Fruit fly (Drosophila melanogaster) whole organism, embryonic: ENCODE measurements around the gene CG15877.
A peak's percentile ranks its signal among the peaks of the same experiment; 100 is the strongest.

Experiments used
- B-H2 ChIP-seq: fragments of 200-800 bp; sonication (Bioruptor generic); optimal IDR thresholded peaks from 2 replicates; lab custom pipeline; 2018; ENCODE audit warnings: missing biosample characterization, mild to moderate bottlenecking, missing genetic modification characterization
- Blimp-1 ChIP-seq: fragments of 200-800 bp; sonication (Bioruptor generic); optimal IDR thresholded peaks from 3 replicates; lab custom pipeline; 2018; ENCODE audit warnings: missing biosample characterization, missing genetic modification characterization, mild to moderate bottlenecking, moderate library complexity, missing genetic modification reagents
- CG11398 ChIP-seq: fragments of 200-800 bp; sonication (Bioruptor generic); optimal IDR thresholded peaks from 2 replicates; lab custom pipeline; 2016; ENCODE audit warnings: missing biosample characterization, missing genetic modification characterization
- CG11695 ChIP-seq: fragments of 200-800 bp; sonication (Bioruptor generic); IDR thresholded peaks from 3 replicates; pipeline ENCODE4 v1.3.6; 2022; ENCODE audit warnings: missing biosample characterization, missing genetic modification characterization
- CG12659 ChIP-seq: fragments of 200-800 bp; sonication (Bioruptor generic); optimal IDR thresholded peaks from 3 replicates; lab custom pipeline; 2017; ENCODE audit warnings: mild to moderate bottlenecking, missing biosample characterization, missing genetic modification reagents, missing genetic modification characterization
- CG12744 ChIP-seq: fragments of 200-800 bp; sonication (Bioruptor generic); optimal IDR thresholded peaks from 2 replicates; lab custom pipeline; 2016; ENCODE audit warnings: missing biosample characterization, missing genetic modification characterization
- CG12769 ChIP-seq: fragments of 200-800 bp; sonication (Bioruptor generic); optimal IDR thresholded peaks from 2 replicates; lab custom pipeline; 2019; ENCODE audit warnings: missing biosample characterization, mild to moderate bottlenecking, missing genetic modification characterization, moderate library complexity
- CG18599 ChIP-seq: fragments of 200-800 bp; sonication (Bioruptor generic); optimal IDR thresholded peaks from 3 replicates; lab custom pipeline; 2017; ENCODE audit warnings: missing biosample characterization, missing genetic modification characterization, mild to moderate bottlenecking, moderate library complexity, missing genetic modification reagents
- CG18764 ChIP-seq: fragments of 200-800 bp; sonication (Bioruptor generic); optimal IDR thresholded peaks from 3 replicates; lab custom pipeline; 2016; ENCODE audit warnings: missing biosample characterization, missing genetic modification characterization
- CG2202 ChIP-seq: fragments of 200-800 bp; sonication (Bioruptor generic); optimal IDR thresholded peaks from 2 replicates; lab custom pipeline; 2018; ENCODE audit warnings: missing biosample characterization, mild to moderate bottlenecking, missing genetic modification characterization
- CG2889 ChIP-seq: fragments of 200-800 bp; sonication (Bioruptor generic); IDR thresholded peaks from 3 replicates; pipeline ENCODE4 v1.3.6; 2022; ENCODE audit warnings: missing biosample characterization, missing genetic modification characterization
- CG31365 ChIP-seq: fragments of 200-800 bp; sonication (Bioruptor generic); optimal IDR thresholded peaks from 2 replicates; lab custom pipeline; 2018; ENCODE audit warnings: missing biosample characterization, mild to moderate bottlenecking, missing genetic modification characterization
- CG32772 ChIP-seq: fragments of 200-800 bp; sonication (Bioruptor generic); IDR thresholded peaks from 2 replicates; pipeline ENCODE4 v1.3.6; 2022; ENCODE audit warnings: missing biosample characterization, missing genetic modification characterization
- CG3281 ChIP-seq: fragments of 200-800 bp; sonication (Bioruptor generic); optimal IDR thresholded peaks from 3 replicates; lab custom pipeline; 2017; ENCODE audit warnings: missing biosample characterization, mild to moderate bottlenecking, missing genetic modification characterization
- CG3838 ChIP-seq: fragments of 200-800 bp; sonication (Bioruptor generic); optimal IDR thresholded peaks from 3 replicates; lab custom pipeline; 2016; ENCODE audit warnings: missing biosample characterization, missing genetic modification characterization
- CG3995 ChIP-seq: fragments of 200-800 bp; sonication (Bioruptor generic); optimal IDR thresholded peaks from 3 replicates; lab custom pipeline; 2016; ENCODE audit warnings: missing biosample characterization, missing genetic modification characterization
- CG4328 ChIP-seq: fragments of 200-800 bp; sonication (Bioruptor generic); optimal IDR thresholded peaks from 3 replicates; lab custom pipeline; 2017; ENCODE audit warnings: missing biosample characterization, missing genetic modification reagents, missing genetic modification characterization
- CG7271 ChIP-seq: fragments of 200-800 bp; sonication (Bioruptor generic); optimal IDR thresholded peaks from 2 replicates; lab custom pipeline; 2018; ENCODE audit warnings: missing biosample characterization, mild to moderate bottlenecking, missing genetic modification characterization, moderate library complexity
- CG7745 ChIP-seq: fragments of 200-800 bp; sonication (Bioruptor generic); optimal IDR thresholded peaks from 2 replicates; lab custom pipeline; 2018; ENCODE audit warnings: missing biosample characterization, mild to moderate bottlenecking, missing genetic modification characterization, moderate library complexity
- CG7987 ChIP-seq: fragments of 200-800 bp; sonication (Bioruptor generic); optimal IDR thresholded peaks from 2 replicates; lab custom pipeline; 2018; ENCODE audit warnings: missing biosample characterization, mild to moderate bottlenecking, missing genetic modification characterization, moderate library complexity
- CG9817 ChIP-seq: fragments of 200-800 bp; sonication (Bioruptor generic); optimal IDR thresholded peaks from 2 replicates; lab custom pipeline; 2018; ENCODE audit warnings: missing biosample characterization, mild to moderate bottlenecking, missing genetic modification characterization, moderate library complexity
- CG9876 ChIP-seq: fragments of 200-800 bp; sonication (Bioruptor generic); optimal IDR thresholded peaks from 2 replicates; lab custom pipeline; 2016; ENCODE audit warnings: missing biosample characterization, missing genetic modification characterization
- D19A ChIP-seq: fragments of 200-800 bp; optimal IDR thresholded peaks from 3 replicates; lab custom pipeline; 2019; ENCODE audit warnings: missing biosample characterization, mild to moderate bottlenecking, missing genetic modification characterization, moderate library complexity
- Dref ChIP-seq: fragments of 200-800 bp; sonication (Bioruptor generic); IDR thresholded peaks from 2 replicates; pipeline ENCODE4 v1.3.6; 2022; ENCODE audit warnings: missing biosample characterization, missing genetic modification characterization
- Elba2 ChIP-seq: fragments of 200-800 bp; sonication (Bioruptor generic); optimal IDR thresholded peaks from 3 replicates; lab custom pipeline; 2016; ENCODE audit warnings: missing biosample characterization, missing genetic modification characterization
- HLH54F ChIP-seq: fragments of 200-800 bp; sonication (Bioruptor generic); optimal IDR thresholded peaks from 3 replicates; lab custom pipeline; 2016; ENCODE audit warnings: missing biosample characterization, missing genetic modification characterization
- Hsf ChIP-seq: fragments of 200-800 bp; sonication (Bioruptor generic); optimal IDR thresholded peaks from 3 replicates; lab custom pipeline; 2016; ENCODE audit warnings: missing biosample characterization, missing genetic modification characterization
- Optix ChIP-seq: fragments of 200-800 bp; sonication (Bioruptor generic); IDR thresholded peaks from 3 replicates; pipeline ENCODE4 v1.3.6; 2022; ENCODE audit warnings: missing biosample characterization, missing genetic modification characterization
- Sox100B ChIP-seq: fragments of 200-800 bp; sonication (Bioruptor generic); optimal IDR thresholded peaks from 3 replicates; lab custom pipeline; 2018; ENCODE audit warnings: missing biosample characterization, mild to moderate bottlenecking, missing genetic modification characterization
- Stat92E ChIP-seq, 3 experiments: fragments of >200 bp in 2 of 3; fragments of 200-800 bp in 1 of 3; sonication (Bioruptor generic) in 1 of 3; optimal IDR thresholded peaks; 2 replicates each; lab custom pipeline; 2017 to 2019; ENCODE audit warnings: missing biosample characterization in 3 of 3, missing genetic modification characterization in 3 of 3, mild to moderate bottlenecking in 1 of 3, moderate library complexity in 1 of 3
- ato ChIP-seq: fragments of 200-800 bp; sonication (Bioruptor generic); IDR thresholded peaks from 2 replicates; pipeline ENCODE4 v1.3.6; 2022; ENCODE audit warnings: missing biosample characterization, missing genetic modification characterization; ENCODE audit not compliant: partially characterized antibody
- cato ChIP-seq: fragments of 200-800 bp; sonication (Bioruptor generic); optimal IDR thresholded peaks from 2 replicates; lab custom pipeline; 2016; ENCODE audit warnings: missing biosample characterization, missing genetic modification characterization, borderline replicate concordance
- chinmo ChIP-seq: fragments of 200-800 bp; sonication (Bioruptor generic); IDR thresholded peaks from 4 replicates; pipeline ENCODE4 v1.3.6; 2022; ENCODE audit warnings: missing biosample characterization, missing genetic modification characterization; ENCODE audit not compliant: partially characterized antibody
- emc ChIP-seq: fragments of 200-800 bp; sonication (Bioruptor generic); optimal IDR thresholded peaks from 2 replicates; lab custom pipeline; 2016; ENCODE audit warnings: missing biosample characterization, missing genetic modification characterization
- eve ChIP-seq, 2 experiments: fragments of >200 bp; optimal IDR thresholded peaks; 2 replicates each; lab custom pipeline; 2017; ENCODE audit warnings: missing biosample characterization in 2 of 2, missing genetic modification characterization in 2 of 2
- fd64A ChIP-seq: fragments of 200-800 bp; sonication (Bioruptor generic); optimal IDR thresholded peaks from 3 replicates; lab custom pipeline; 2018; ENCODE audit warnings: missing biosample characterization, mild to moderate bottlenecking, missing genetic modification characterization
- gem ChIP-seq: fragments of 200-800 bp; sonication (Bioruptor generic); optimal IDR thresholded peaks from 2 replicates; lab custom pipeline; 2019; ENCODE audit warnings: missing biosample characterization, mild to moderate bottlenecking, missing genetic modification characterization, moderate library complexity
- gfzf ChIP-seq: fragments of 200-800 bp; sonication (Bioruptor generic); optimal IDR thresholded peaks from 2 replicates; lab custom pipeline; 2016; ENCODE audit warnings: missing biosample characterization, mild to moderate bottlenecking, missing genetic modification characterization, moderate library complexity
- grau ChIP-seq: fragments of 200-800 bp; optimal IDR thresholded peaks from 3 replicates; lab custom pipeline; 2019; ENCODE audit warnings: missing biosample characterization, mild to moderate bottlenecking, missing genetic modification characterization, moderate library complexity
- hkb ChIP-seq, 2 experiments: fragments of 200-800 bp in 1 of 2; fragments of >200 bp in 1 of 2; sonication (Bioruptor generic) in 1 of 2; IDR thresholded peaks in 1 of 2; optimal IDR thresholded peaks in 1 of 2; 2 replicates each; pipeline versions ENCODE4 v1.3.6 to Lab custom; 2017 to 2022; ENCODE audit warnings: missing biosample characterization in 1 of 2, missing genetic modification characterization in 1 of 2
- mirr ChIP-seq: fragments of 200-800 bp; sonication (Bioruptor generic); optimal IDR thresholded peaks from 3 replicates; lab custom pipeline; 2018; ENCODE audit warnings: missing biosample characterization, mild to moderate bottlenecking, missing genetic modification characterization
- org-1 ChIP-seq: fragments of 200-800 bp; sonication (Bioruptor generic); optimal IDR thresholded peaks from 2 replicates; lab custom pipeline; 2017; ENCODE audit warnings: missing biosample characterization, missing genetic modification characterization
- p53 ChIP-seq: fragments of 200-800 bp; sonication (Bioruptor generic); optimal IDR thresholded peaks from 2 replicates; lab custom pipeline; 2016; ENCODE audit warnings: missing biosample characterization, missing genetic modification characterization
- peb ChIP-seq: fragments of 200-800 bp; sonication (Bioruptor generic); IDR thresholded peaks from 2 replicates; pipeline ENCODE4 v1.3.6; 2022; ENCODE audit warnings: missing biosample characterization, missing genetic modification characterization
- rib ChIP-seq: fragments of 200-800 bp; sonication (Bioruptor generic); IDR thresholded peaks from 2 replicates; pipeline ENCODE4 v1.3.6; 2022; ENCODE audit warnings: missing biosample characterization, missing genetic modification characterization
- sens ChIP-seq: fragments of 200-800 bp; sonication (Bioruptor generic); peaks from one replicate; lab custom pipeline; 2016; ENCODE audit warnings: missing biosample characterization, missing genetic modification characterization
- sob ChIP-seq: fragments of 200-800 bp; sonication (Bioruptor generic); IDR thresholded peaks from 2 replicates; pipeline ENCODE4 v1.3.6; 2022; ENCODE audit warnings: missing biosample characterization, missing genetic modification characterization
- sr ChIP-seq: fragments of 200-800 bp; sonication (Bioruptor generic); IDR thresholded peaks from 3 replicates; pipeline ENCODE4 v1.3.6; 2022; ENCODE audit warnings: missing biosample characterization, missing genetic modification characterization
- tll ChIP-seq, 2 experiments: fragments of 200-800 bp in 1 of 2; fragments of >200 bp in 1 of 2; sonication (Bioruptor generic) in 1 of 2; optimal IDR thresholded peaks; 2 replicates each; lab custom pipeline; 2017 to 2019; ENCODE audit warnings: missing biosample characterization in 2 of 2, missing genetic modification characterization in 2 of 2, mild to moderate bottlenecking in 1 of 2, moderate library complexity in 1 of 2
- tna ChIP-seq: fragments of 200-800 bp; sonication (Bioruptor generic); IDR thresholded peaks from 2 replicates; pipeline ENCODE4 v1.3.6; 2022; ENCODE audit warnings: missing biosample characterization, missing genetic modification characterization; ENCODE audit not compliant: partially characterized antibody
- wek ChIP-seq: fragments of 200-800 bp; sonication (Bioruptor generic); optimal IDR thresholded peaks from 3 replicates; lab custom pipeline; 2018; ENCODE audit warnings: missing biosample characterization, mild to moderate bottlenecking, missing genetic modification characterization, moderate library complexity

The CG15877 gene

DNA sequence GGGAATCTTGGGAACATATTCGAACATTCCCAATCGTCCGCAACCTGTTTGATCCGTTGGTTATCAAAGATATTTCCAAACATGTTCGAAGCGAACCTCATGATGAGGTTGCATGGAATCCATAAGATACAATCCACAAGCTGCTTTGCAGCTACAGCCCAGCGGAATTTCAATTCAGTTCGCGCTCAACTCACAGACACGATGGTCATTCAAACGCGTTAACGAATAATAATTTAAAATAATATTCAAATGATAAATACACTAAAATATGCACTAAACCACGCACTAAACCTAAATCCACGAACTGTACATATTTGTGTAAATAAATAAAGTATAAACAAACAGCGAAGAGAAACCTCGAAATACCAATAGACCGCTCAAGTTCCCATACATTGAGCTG, 10.5 kb upstream of the CG15877 start (continued):
- TF ChIP-seq rib (GFP tag; lab: Robert Waterston, UW) (no peak), Hsf (GFP tag; lab: Kevin White, UChicago) (no peak), mirr (GFP tag; lab: Kevin White, UChicago) (no peak), CG2889 (GFP tag; lab: Robert Waterston, UW) (no peak), CG4328 (GFP tag; lab: Kevin White, UChicago) (no peak), CG11398 (GFP tag; lab: Kevin White, UChicago) (no peak), CG3281 (no peak), wek (GFP tag; lab: Kevin White, UChicago) (no peak), CG11695 (GFP tag; lab: Robert Waterston, UW) (no peak), tll (GFP tag; optimal IDR thresholded peaks at IDR 0.05; lab: Kevin White, UChicago) (no peak), sens (peak; percentile 36), CG3995 (GFP tag; lab: Kevin White, UChicago) (no peak), tna (GFP tag; lab: Robert Waterston, UW) (no peak), hkb (optimal IDR thresholded peaks at IDR 0.05; lab: Kevin White, UChicago) (no peak), hkb (GFP tag; IDR thresholded peaks at IDR 0.05; lab: Robert Waterston, UW) (no peak), chinmo (GFP tag; lab: Robert Waterston, UW) (peak; percentile 74; the same call in 2 of the 4 replicates), CG18599 (GFP tag; lab: Kevin White, UChicago) (no peak), CG12769 (tag; lab: Kevin White, UChicago) (no peak), CG12744 (no peak), CG7745 (tag; lab: Kevin White, UChicago) (no peak), ato (GFP tag; lab: Robert Waterston, UW) (no peak), sob (GFP tag; lab: Robert Waterston, UW) (no peak), CG7987 (GFP tag; lab: Kevin White, UChicago) (no peak), HLH54F (GFP tag; lab: Kevin White, UChicago) (no peak), gfzf (GFP tag; lab: Kevin White, UChicago) (no peak), grau (no peak), CG32772 (GFP tag; lab: Robert Waterston, UW) (no peak), Elba2 (GFP tag; lab: Kevin White, UChicago) (no peak), CG2202 (no peak), B-H2 (GFP tag; lab: Kevin White, UChicago) (no peak), p53 (GFP tag; lab: Kevin White, UChicago) (no peak), org-1 (GFP tag; lab: Kevin White, UChicago) (no peak), CG18764 (no peak), Optix (no peak), sr (no peak), D19A (tag; lab: Kevin White, UChicago) (peak; percentile 15), fd64A (GFP tag; lab: Kevin White, UChicago) (no peak), CG9876 (GFP tag; lab: Kevin White, UChicago) (no peak), CG9817 (tag; lab: Kevin White, UChicago) (no peak), CG31365 (tag; lab: Kevin White, UChicago) (no peak), gem (tag; lab: Kevin White, UChicago) (peak; percentile 2), CG3838 (GFP tag; lab: Kevin White, UChicago) (no peak), Stat92E (GFP tag; optimal IDR thresholded peaks at IDR 0.05; lab: Kevin White, UChicago) (no peak), emc (no peak), CG7271 (no peak), Sox100B (GFP tag; lab: Kevin White, UChicago) (no peak), Dref (GFP tag; lab: Robert Waterston, UW) (no peak), cato (no peak), eve (GFP tag; optimal IDR thresholded peaks at IDR 0.05; lab: Kevin White, UChicago) (peak in 1 of 2 experiments; percentile 75), peb (GFP tag; lab: Robert Waterston, UW) (no peak), Blimp-1 (no peak), CG12659 (GFP tag; lab: Kevin White, UChicago) (no peak)
